Worm (Caenorhabditis elegans): ENCODE data around the gene trk-1.

- TF ChIP-seq snpc-4 (GFP tag; optimal IDR thresholded peaks at IDR 0.05) (no peak), snpc-4 (tag; optimal IDR thresholded peaks at IDR 0.05) (no peak), ztf-18 (tag; optimal IDR thresholded peaks at IDR 0.05) (no peak), Y53F4B.3 (GFP tag; IDR thresholded peaks at IDR 0.05) (no peak), madf-8 (GFP tag; conservative IDR thresholded peaks at IDR 0.05) (no peak), unc-62 (GFP tag; optimal IDR thresholded peaks at IDR 0.05) (no peak), F33H1.4 (GFP tag; IDR thresholded peaks at IDR 0.05) (no peak), lsl-1 (GFP tag; optimal IDR thresholded peaks at IDR 0.05) (no peak)
Observed at ce11 chrX:8917730-8918129, 33.0 kb downstream of the trk-1 start.

Measured in whole organism, young adult.